Worm (Caenorhabditis elegans): Measurements from ENCODE around the gene nspc-1.
"Not testable (repeated sequence)": the region's sequence is repeated elsewhere in the genome, so short reads cannot be mapped to it uniquely, and the experiment has no call there.

DNA sequence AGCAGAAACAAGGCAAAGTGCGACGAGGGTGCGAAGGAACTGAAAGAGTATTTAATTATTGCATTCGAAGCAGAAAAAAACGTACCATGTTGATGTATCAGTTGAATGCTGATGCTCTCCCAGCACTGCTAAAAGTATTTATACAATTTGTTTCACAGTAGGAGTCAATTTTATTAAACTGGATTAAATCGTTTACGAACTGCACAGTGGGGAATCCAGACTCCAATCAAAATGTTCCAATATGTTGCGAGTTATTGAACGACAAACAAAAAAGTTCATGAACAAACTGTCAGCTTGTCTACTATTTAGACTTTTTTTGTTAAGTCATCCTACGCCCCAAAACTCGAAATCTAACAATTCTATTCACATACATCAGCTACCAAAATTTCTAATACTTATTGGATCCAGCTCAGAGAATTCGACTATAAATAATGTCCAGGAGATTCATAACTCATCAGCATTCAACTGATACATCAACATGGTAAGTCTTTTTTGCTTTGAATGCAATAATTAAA is 3.4 kb upstream of the nspc-1 start, which contains the start of the genes nspc-4 and nspc-5:
- TF ChIP-seq nhr-11 (tag; optimal IDR thresholded peaks at IDR 0.05); fkh-6 (tag; optimal IDR thresholded peaks at IDR 0.05); ceh-45 (GFP tag; IDR thresholded peaks at IDR 0.05); tbx-2 (tag; optimal IDR thresholded peaks at IDR 0.05); pha-4 (tag; optimal IDR thresholded peaks at IDR 0.05); F13H6.1 (tag; optimal IDR thresholded peaks at IDR 0.05); ahr-1 (tag; optimal IDR thresholded peaks at IDR 0.05); elt-4 (tag; optimal IDR thresholded peaks at IDR 0.05): not testable (repeated sequence)

All from whole organism, late embryonic.